Worm (Caenorhabditis elegans): Measurements from ENCODE around the gene acp-7.

DNA sequence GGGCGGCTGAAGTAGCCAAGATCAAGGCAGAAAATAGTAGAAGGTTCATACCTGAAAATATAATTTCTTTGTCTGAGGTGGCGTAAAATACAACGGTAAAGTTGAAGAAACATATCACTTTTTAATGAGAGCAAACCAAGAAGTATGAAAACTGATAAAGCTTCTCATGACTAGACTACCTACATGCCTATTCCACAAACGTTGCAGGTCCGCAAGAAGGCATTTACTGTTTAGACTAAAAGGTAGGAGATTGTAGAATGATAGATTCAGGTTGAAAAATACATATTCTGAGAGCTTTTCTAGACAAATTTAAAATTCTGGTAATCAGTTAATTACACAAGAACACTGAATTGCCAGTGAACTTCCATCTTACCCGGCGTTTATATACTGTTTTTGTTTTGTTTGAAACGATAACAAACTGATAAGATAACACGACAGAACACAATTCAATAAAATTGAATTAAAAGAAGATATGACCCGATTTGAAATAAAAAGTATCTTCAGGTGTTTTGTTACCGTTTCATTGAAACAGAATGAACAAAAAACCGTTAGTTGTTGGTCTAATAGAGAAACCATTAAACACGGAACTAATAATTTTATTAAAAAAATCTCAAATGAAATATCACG is 5.3 kb downstream of the acp-7 start, which contains the start of gene acp-6:
- TF ChIP-seq ama-1 (optimal IDR thresholded peaks at IDR 0.05): no peak
- TF ChIP-seq hmbx-1 (tag; optimal IDR thresholded peaks at IDR 0.05): no peak
- no peak for TF ChIP-seq flt-1 (GFP tag; IDR thresholded peaks at IDR 0.05)
- TF ChIP-seq tra-4 (tag; optimal IDR thresholded peaks at IDR 0.05): no peak
